Worm (Caenorhabditis elegans) whole organism, L2 larva: Measurements from ENCODE around the gene gad-3.

ENCODE experiments used
- alr-1 ChIP-seq: fragments of 150-350 bp; optimal IDR thresholded peaks from 2 replicates; lab custom pipeline; 2014; ENCODE audit warnings: missing biosample characterization, missing genetic modification characterization
- ama-1 ChIP-seq: fragments of 150-350 bp; optimal IDR thresholded peaks from 2 replicates; lab custom pipeline; 2018; ENCODE audit warnings: inconsistent platforms
- nhr-23 ChIP-seq: fragments of 150-350 bp; optimal IDR thresholded peaks from 2 replicates; lab custom pipeline; 2014; ENCODE audit warnings: missing biosample characterization, missing genetic modification reagents, missing genetic modification characterization
- sem-4 ChIP-seq: fragments of 150-350 bp; optimal IDR thresholded peaks from 2 replicates; lab custom pipeline; 2014; ENCODE audit warnings: missing biosample characterization, missing genetic modification reagents, missing genetic modification characterization

DNA sequence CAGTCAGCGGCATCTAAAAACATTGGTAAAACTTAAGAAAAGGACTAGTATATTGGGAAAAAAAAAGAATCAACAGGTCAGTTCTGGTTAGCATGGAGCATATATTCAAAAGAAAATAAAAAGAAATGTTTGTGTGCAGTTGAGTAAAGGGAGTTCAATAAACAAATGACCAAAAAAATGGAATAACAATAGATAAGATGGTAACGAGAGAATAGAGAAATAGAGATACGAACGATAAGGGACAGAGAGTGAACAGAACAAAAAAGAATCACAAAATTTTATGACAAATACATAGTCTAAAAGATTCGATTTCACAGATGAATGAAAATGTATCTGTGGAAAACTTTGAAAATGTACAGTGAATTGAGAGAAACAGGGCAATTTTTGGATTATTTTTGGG, at the start of gene gad-3:
- TF ChIP-seq alr-1 (tag; lab: Kevin White, UChicago) (no peak), ama-1 (lab: Kevin White, UChicago) (no peak), sem-4 (tag; lab: Kevin White, UChicago) (no peak), nhr-23 (tag; lab: Kevin White, UChicago) (no peak)
